Worm (Caenorhabditis elegans) whole organism, early embryonic: ENCODE data around the gene srh-99.

Experiments used
- B0310.2 ChIP-seq: sonication (generic microtip); optimal IDR thresholded peaks from 2 replicates; lab custom pipeline; 2016; ENCODE audit warnings: mild to moderate bottlenecking, missing genetic modification characterization, missing compliant biosample characterization
- F13C5.2 ChIP-seq: sonication (generic microtip); optimal IDR thresholded peaks from 2 replicates; lab custom pipeline; 2017; ENCODE audit warnings: mild to moderate bottlenecking, missing genetic modification characterization, inconsistent platforms, missing compliant biosample characterization
- aly-1 ChIP-seq: sonication (generic microtip); optimal IDR thresholded peaks from 2 replicates; lab custom pipeline; 2016; ENCODE audit warnings: missing genetic modification characterization, missing compliant biosample characterization
- ama-1 ChIP-seq: fragments of 150-350 bp; optimal IDR thresholded peaks from 2 replicates; lab custom pipeline; 2014
- ceh-13 ChIP-seq: fragments of 200-800 bp; sonication (Bioruptor generic); optimal IDR thresholded peaks from 2 replicates; lab custom pipeline; 2018; ENCODE audit warnings: mild to moderate bottlenecking, missing genetic modification characterization, missing compliant biosample characterization
- ceh-36 ChIP-seq: sonication (generic microtip); optimal IDR thresholded peaks from 2 replicates; lab custom pipeline; 2016; ENCODE audit warnings: missing genetic modification characterization, inconsistent platforms, missing compliant biosample characterization
- ets-7 ChIP-seq: sonication (generic microtip); optimal IDR thresholded peaks from 2 replicates; lab custom pipeline; 2016; ENCODE audit warnings: missing genotype, missing genetic modification characterization, missing compliant biosample characterization
- flt-1 ChIP-seq: fragments of 200-800 bp; sonication (Bioruptor generic); IDR thresholded peaks from 2 replicates; pipeline ENCODE4 v1.3.6; 2022; ENCODE audit warnings: missing genetic modification characterization, missing compliant biosample characterization
- hmbx-1 ChIP-seq: sonication (generic microtip); optimal IDR thresholded peaks from 2 replicates; lab custom pipeline; 2016; ENCODE audit warnings: mild to moderate bottlenecking, missing genetic modification characterization, missing compliant biosample characterization
- hmg-4 ChIP-seq: fragments of 200-800 bp; sonication (Bioruptor generic); optimal IDR thresholded peaks from 2 replicates; lab custom pipeline; 2018; ENCODE audit warnings: mild to moderate bottlenecking, missing genetic modification characterization, missing compliant biosample characterization
- hnd-1 ChIP-seq: sonication (generic microtip); optimal IDR thresholded peaks from 2 replicates; lab custom pipeline; 2016; ENCODE audit warnings: missing genetic modification characterization, missing compliant biosample characterization
- pes-1 ChIP-seq: fragments of 200-800 bp; sonication (Bioruptor generic); IDR thresholded peaks from 2 replicates; pipeline ENCODE4 v1.3.6; 2022; ENCODE audit warnings: missing genetic modification reagents, missing genetic modification characterization, missing compliant biosample characterization
- scrt-1 ChIP-seq: fragments of 200-800 bp; sonication (Bioruptor generic); IDR thresholded peaks from 2 replicates; pipeline ENCODE4 v1.3.6; 2022; ENCODE audit warnings: missing genetic modification characterization, missing compliant biosample characterization
- sea-1 ChIP-seq: fragments of 200-800 bp; sonication (Bioruptor generic); conservative IDR thresholded peaks from 2 replicates; pipeline ENCODE4 v1.3.6; 2022; ENCODE audit warnings: missing genetic modification characterization, missing compliant biosample characterization
- tbx-11 ChIP-seq: fragments of 200-800 bp; sonication (Bioruptor generic); IDR thresholded peaks from 2 replicates; pipeline ENCODE4 v1.3.6; 2022; ENCODE audit warnings: missing genetic modification characterization, missing compliant biosample characterization
- tbx-37 ChIP-seq: fragments of 200-800 bp; sonication (Bioruptor generic); conservative IDR thresholded peaks from 2 replicates; pipeline ENCODE4 v1.3.6; 2022; ENCODE audit warnings: missing genetic modification reagents, missing genetic modification characterization, missing compliant biosample characterization
- tra-4 ChIP-seq: sonication (generic microtip); optimal IDR thresholded peaks from 2 replicates; lab custom pipeline; 2017; ENCODE audit warnings: missing genetic modification characterization, missing compliant biosample characterization

Gene srh-99

DNA sequence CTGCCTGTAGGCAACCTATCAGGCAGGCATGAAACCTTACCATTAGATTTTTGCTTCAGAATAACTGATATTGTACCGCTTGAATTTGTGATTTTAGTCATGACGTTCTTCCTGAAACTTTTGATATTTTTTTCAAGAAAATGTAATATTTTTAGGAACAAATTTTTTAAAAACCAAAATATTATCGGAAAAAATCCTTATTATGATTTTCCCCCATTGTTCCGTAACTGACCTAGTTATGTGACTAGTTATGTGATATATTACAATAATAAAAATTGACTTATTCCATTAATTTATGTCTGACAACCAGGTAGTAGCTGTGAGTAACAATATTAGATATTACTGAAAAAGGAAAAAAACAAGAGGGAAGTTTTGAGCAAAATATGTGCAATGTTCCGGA, 45.4 kb downstream of the srh-99 start, which contains the start of gene srx-98:
Gene srx-98 (minus strand): TSS at position 101 of the 400 bp plus-strand sequence.
- TF ChIP-seq hmg-4 (GFP tag; lab: Kevin White, UChicago) (no peak), F13C5.2 (tag; lab: Kevin White, UChicago) (no peak), aly-1 (tag; lab: Kevin White, UChicago) (no peak), tbx-11 (no peak), hmbx-1 (tag; lab: Kevin White, UChicago) (no peak), pes-1 (GFP tag; lab: Robert Waterston, UW) (no peak), B0310.2 (no peak), sea-1 (GFP tag; lab: Robert Waterston, UW) (no peak), hnd-1 (tag; lab: Kevin White, UChicago) (no peak), flt-1 (GFP tag; lab: Robert Waterston, UW) (no peak), ets-7 (tag; lab: Kevin White, UChicago) (no peak), tra-4 (no peak), ama-1 (lab: Kevin White, UChicago) (no peak)

- TF ChIP-seq tbx-37 (no peak), ceh-13 (GFP tag; lab: Kevin White, UChicago) (no peak), sea-1 (GFP tag; lab: Robert Waterston, UW) (no peak), ama-1 (lab: Kevin White, UChicago) (no peak), scrt-1 (GFP tag; lab: Robert Waterston, UW) (no peak), F13C5.2 (tag; lab: Kevin White, UChicago) (no peak), flt-1 (GFP tag; lab: Robert Waterston, UW) (no peak), aly-1 (tag; lab: Kevin White, UChicago) (no peak), tra-4 (no peak), hmbx-1 (tag; lab: Kevin White, UChicago) (no peak), ceh-36 (tag; lab: Kevin White, UChicago) (no peak), B0310.2 (no peak), hnd-1 (tag; lab: Kevin White, UChicago) (no peak), pes-1 (GFP tag; lab: Robert Waterston, UW) (no peak)
Measured at ce11 chrII:3669315-3669714, 47.0 kb downstream of the srh-99 start, which contains the start of gene srx-97. TSS of gene srx-97 (minus strand) at chrII:3669415.

ce11 chrII:3665181-3665580, 51.2 kb downstream of the srh-99 start:
- TF ChIP-seq ceh-36 (tag; lab: Kevin White, UChicago), result no peak
- TF ChIP-seq ets-7 (tag; lab: Kevin White, UChicago), result no peak
- TF ChIP-seq scrt-1 (GFP tag; lab: Robert Waterston, UW), result no peak
- no peak for TF ChIP-seq hmg-4 (GFP tag; lab: Kevin White, UChicago)
- no peak for TF ChIP-seq ama-1 (lab: Kevin White, UChicago)
- TF ChIP-seq tbx-37, result no peak
- TF ChIP-seq ceh-13 (GFP tag; lab: Kevin White, UChicago), result no peak
- no peak for TF ChIP-seq tbx-11
- TF ChIP-seq F13C5.2 (tag; lab: Kevin White, UChicago), result no peak
- TF ChIP-seq hmbx-1 (tag; lab: Kevin White, UChicago), result no peak
